Worm (Caenorhabditis elegans): ENCODE measurements around the gene alh-9.

alh-9 gene

DNA sequence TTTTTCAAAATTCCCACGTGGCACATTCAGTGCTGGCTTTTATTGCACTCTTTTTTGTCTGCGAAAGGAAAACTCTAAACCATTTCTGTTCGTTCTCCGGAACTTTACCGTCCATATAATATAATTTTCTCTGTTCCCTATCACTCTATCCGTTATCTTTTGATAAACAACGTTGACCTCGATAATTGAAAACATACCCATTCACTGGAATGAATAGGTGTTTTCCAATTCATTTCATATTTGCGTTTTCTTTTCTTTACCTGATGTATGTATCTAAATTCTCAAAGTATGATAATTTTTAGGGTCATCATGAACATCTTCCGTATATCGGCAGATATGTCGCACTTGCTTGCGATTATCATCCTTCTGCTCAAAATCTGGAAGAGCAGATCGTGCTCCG is 50.9 kb downstream of the alh-9 start, which contains the start of gene erd-2.2:
erd-2.2 (plus strand) TSS at position 301 of the 400 bp plus-strand sequence.
- TF ChIP-seq ccch-3 (GFP tag; optimal IDR thresholded peaks at IDR 0.05) (no peak), hrde-1 (tag; optimal IDR thresholded peaks at IDR 0.05; ENCODE audit: borderline replicate concordance) (no peak), tbx-9 (tag; optimal IDR thresholded peaks at IDR 0.05; ENCODE audit: borderline replicate concordance) (no peak), cebp-2 (GFP tag; IDR thresholded peaks at IDR 0.05) (no peak), lag-1 (GFP tag; IDR thresholded peaks at IDR 0.05) (no peak), unc-130 (GFP tag; optimal IDR thresholded peaks at IDR 0.05) (no peak), ceh-58 (GFP tag; IDR thresholded peaks at IDR 0.05) (no peak), ZK185.1 (tag; optimal IDR thresholded peaks at IDR 0.05; ENCODE audit: poor library complexity, severe bottlenecking) (no peak), rpc-1 (optimal IDR thresholded peaks at IDR 0.05) (no peak), rpc-1 (tag; optimal IDR thresholded peaks at IDR 0.05) (no peak), ekl-4 (GFP tag; IDR thresholded peaks at IDR 0.05) (no peak), Y67H2A.10 (GFP tag; conservative IDR thresholded peaks at IDR 0.05) (no peak), Y79H2A.3 (GFP tag; conservative IDR thresholded peaks at IDR 0.05) (no peak), akir-1 (GFP tag; optimal IDR thresholded peaks at IDR 0.05) (no peak), gei-17 (GFP tag; optimal IDR thresholded peaks at IDR 0.05) (no peak), madf-6 (GFP tag; IDR thresholded peaks at IDR 0.05) (no peak), nfyb-1 (GFP tag; IDR thresholded peaks at IDR 0.05) (no peak), attf-3 (GFP tag; conservative IDR thresholded peaks at IDR 0.05) (no peak), madf-3 (GFP tag; IDR thresholded peaks at IDR 0.05) (no peak)

DNA sequence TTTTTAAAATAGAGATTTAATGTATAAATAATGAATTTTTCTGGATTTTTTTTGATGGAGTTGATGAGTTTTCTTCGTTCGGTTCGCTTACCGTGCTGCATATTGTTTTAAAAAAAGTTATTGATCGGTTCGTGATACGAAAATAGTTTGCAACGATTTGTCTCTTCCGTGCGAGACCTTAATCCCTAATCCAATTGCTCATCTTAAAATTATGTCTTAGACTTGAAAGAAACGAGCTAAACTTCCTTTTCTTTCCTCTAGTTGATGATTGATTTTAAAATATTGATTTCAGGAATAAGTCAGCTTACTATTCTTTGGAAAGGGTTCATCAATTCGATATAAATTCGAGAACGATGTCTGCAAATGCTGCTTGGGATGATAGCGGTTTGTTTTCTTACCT is 52.6 kb downstream of the alh-9 start, which contains the start of gene C28H8.3:
C28H8.3 (plus strand) TSS at position 293 of the 400 bp plus-strand sequence.
- TF ChIP-seq let-526 (GFP tag; IDR thresholded peaks at IDR 0.05) = no peak
- TF ChIP-seq aptf-2 (GFP tag; conservative IDR thresholded peaks at IDR 0.05) = no peak
- peak; percentile 19; the same call in 1 of the 2 replicates for TF ChIP-seq hmg-1.2 (GFP tag; IDR thresholded peaks at IDR 0.05)
- TF ChIP-seq hsf-1 (GFP tag; IDR thresholded peaks at IDR 0.05) = peak; percentile 53
- TF ChIP-seq nfyb-1 (GFP tag; IDR thresholded peaks at IDR 0.05) = peak; percentile 40; the same call in 1 of the 2 replicates

Data from whole organism, young adult.